Fruit fly (Drosophila melanogaster) whole organism, embryonic: ENCODE results near the gene wb.

Experiments
- Adf1 ChIP-seq: fragments of 200-800 bp; sonication (Bioruptor generic); IDR thresholded peaks from 2 replicates; pipeline ENCODE4 v1.3.6; 2022; ENCODE audit warnings: missing biosample characterization, missing genetic modification characterization
- Awh ChIP-seq: fragments of 200-800 bp; sonication (Bioruptor generic); IDR thresholded peaks from 2 replicates; pipeline ENCODE4, ENCODE4 v1.3.6; 2022; ENCODE audit warnings: missing biosample characterization, missing genetic modification characterization
- B-H2 ChIP-seq: fragments of 200-800 bp; sonication (Bioruptor generic); optimal IDR thresholded peaks from 2 replicates; lab custom pipeline; 2018; ENCODE audit warnings: missing biosample characterization, mild to moderate bottlenecking, missing genetic modification characterization
- Blimp-1 ChIP-seq: fragments of 200-800 bp; sonication (Bioruptor generic); optimal IDR thresholded peaks from 3 replicates; lab custom pipeline; 2018; ENCODE audit warnings: missing biosample characterization, missing genetic modification characterization, mild to moderate bottlenecking, moderate library complexity, missing genetic modification reagents
- CG10267 ChIP-seq: fragments of 200-800 bp; sonication (Bioruptor generic); optimal IDR thresholded peaks from 2 replicates; lab custom pipeline; 2018; ENCODE audit warnings: missing biosample characterization, mild to moderate bottlenecking, missing genetic modification characterization, moderate library complexity
- CG10654 ChIP-seq: fragments of 200-800 bp; sonication (Bioruptor generic); optimal IDR thresholded peaks from 2 replicates; lab custom pipeline; 2016; ENCODE audit warnings: missing biosample characterization, missing genetic modification characterization
- CG12155 ChIP-seq: fragments of 200-800 bp; sonication (Bioruptor generic); optimal IDR thresholded peaks from 3 replicates; lab custom pipeline; 2016; ENCODE audit warnings: missing biosample characterization, missing genetic modification characterization
- CG12219 ChIP-seq: fragments of 200-800 bp; sonication (Bioruptor generic); optimal IDR thresholded peaks from 3 replicates; lab custom pipeline; 2018; ENCODE audit warnings: missing biosample characterization, mild to moderate bottlenecking, missing genetic modification characterization
- CG12236 ChIP-seq: fragments of 200-800 bp; sonication (Bioruptor generic); optimal IDR thresholded peaks from 2 replicates; lab custom pipeline; 2016; ENCODE audit warnings: missing biosample characterization, missing genetic modification characterization
- CG12391 ChIP-seq: fragments of 200-800 bp; sonication (Bioruptor generic); optimal IDR thresholded peaks from 3 replicates; lab custom pipeline; 2018; ENCODE audit warnings: missing biosample characterization, mild to moderate bottlenecking, missing genetic modification characterization, moderate library complexity
- CG12744 ChIP-seq: fragments of 200-800 bp; sonication (Bioruptor generic); optimal IDR thresholded peaks from 2 replicates; lab custom pipeline; 2016; ENCODE audit warnings: missing biosample characterization, missing genetic modification characterization
- CG15269 ChIP-seq: fragments of 200-800 bp; sonication (Bioruptor generic); optimal IDR thresholded peaks from 2 replicates; lab custom pipeline; 2018; ENCODE audit warnings: missing biosample characterization, mild to moderate bottlenecking, missing genetic modification characterization, moderate library complexity
- CG17359 ChIP-seq: fragments of 200-800 bp; sonication (Bioruptor generic); optimal IDR thresholded peaks from 3 replicates; lab custom pipeline; 2018; ENCODE audit warnings: missing biosample characterization, mild to moderate bottlenecking, missing genetic modification characterization, moderate library complexity
- CG18262 ChIP-seq: fragments of 200-800 bp; optimal IDR thresholded peaks from 3 replicates; lab custom pipeline; 2019; ENCODE audit warnings: missing biosample characterization, mild to moderate bottlenecking, missing genetic modification characterization, moderate library complexity
- CG18599 ChIP-seq: fragments of 200-800 bp; sonication (Bioruptor generic); optimal IDR thresholded peaks from 3 replicates; lab custom pipeline; 2017; ENCODE audit warnings: missing biosample characterization, missing genetic modification characterization, mild to moderate bottlenecking, moderate library complexity, missing genetic modification reagents
- CG2712 ChIP-seq: fragments of 200-800 bp; optimal IDR thresholded peaks from 3 replicates; lab custom pipeline; 2019; ENCODE audit warnings: missing biosample characterization, mild to moderate bottlenecking, missing genetic modification characterization, moderate library complexity
- CG31224 ChIP-seq: fragments of 200-800 bp; sonication (Bioruptor generic); IDR thresholded peaks from 2 replicates; pipeline ENCODE4 v1.3.6; 2022; ENCODE audit warnings: missing biosample characterization, missing genetic modification characterization
- CG31441 ChIP-seq: fragments of 200-800 bp; sonication (Bioruptor generic); IDR thresholded peaks from 2 replicates; pipeline ENCODE4 v1.3.6; 2022; ENCODE audit warnings: missing biosample characterization, missing genetic modification characterization
- CG32772 ChIP-seq: fragments of 200-800 bp; sonication (Bioruptor generic); IDR thresholded peaks from 2 replicates; pipeline ENCODE4 v1.3.6; 2022; ENCODE audit warnings: missing biosample characterization, missing genetic modification characterization
- CG34376 ChIP-seq: fragments of 200-800 bp; sonication (Bioruptor generic); optimal IDR thresholded peaks from 2 replicates; lab custom pipeline; 2018; ENCODE audit warnings: missing biosample characterization, mild to moderate bottlenecking, missing genetic modification characterization
- CG34422 ChIP-seq: fragments of 200-800 bp; sonication (Bioruptor generic); IDR thresholded peaks from 3 replicates; pipeline ENCODE4 v1.3.6; 2022; ENCODE audit warnings: missing biosample characterization, missing genetic modification characterization
- CG43689 ChIP-seq: fragments of 200-800 bp; sonication (Bioruptor generic); IDR thresholded peaks from 2 replicates; pipeline ENCODE4 v1.3.6; 2022; ENCODE audit warnings: missing biosample characterization, missing genetic modification characterization
- CG6765 ChIP-seq: fragments of 200-800 bp; sonication (Bioruptor generic); optimal IDR thresholded peaks from 3 replicates; lab custom pipeline; 2017; ENCODE audit warnings: missing biosample characterization, mild to moderate bottlenecking, missing genetic modification characterization
- CG7556 ChIP-seq: fragments of 200-800 bp; sonication (Bioruptor generic); optimal IDR thresholded peaks from 2 replicates; lab custom pipeline; 2017; ENCODE audit warnings: missing biosample characterization, mild to moderate bottlenecking, missing genetic modification characterization
- CG9215 ChIP-seq: fragments of 200-800 bp; sonication (Bioruptor generic); IDR thresholded peaks from 2 replicates; pipeline ENCODE4 v1.3.6; 2022; ENCODE audit warnings: missing biosample characterization, missing genetic modification characterization
- Gug ChIP-seq: fragments of 200-800 bp; sonication (Bioruptor generic); IDR thresholded peaks from 4 replicates; pipeline ENCODE4 v1.3.6; 2022; ENCODE audit warnings: missing biosample characterization, missing genetic modification characterization
- Hr51 ChIP-seq, 2 experiments: fragments of 200-800 bp; sonication (Bioruptor generic); optimal IDR thresholded peaks; 2 replicates in 1 of 2; 3 replicates in 1 of 2; lab custom pipeline; 2016 to 2018; ENCODE audit warnings: missing biosample characterization in 2 of 2, missing genetic modification characterization in 2 of 2, mild to moderate bottlenecking in 1 of 2, moderate library complexity in 1 of 2
- Hr78 ChIP-seq, 2 experiments: fragments of 200-800 bp in 1 of 2; fragments of >200 bp in 1 of 2; sonication (Bioruptor generic) in 1 of 2; optimal IDR thresholded peaks; 2 replicates each; lab custom pipeline; 2017 to 2019; ENCODE audit warnings: missing biosample characterization in 2 of 2, missing genetic modification characterization in 2 of 2, mild to moderate bottlenecking in 1 of 2, moderate library complexity in 1 of 2
- Med ChIP-seq: fragments of 200-800 bp; sonication (Bioruptor generic); peaks from one replicate; lab custom pipeline; 2016; ENCODE audit warnings: missing biosample characterization, missing genetic modification characterization, mild to moderate bottlenecking, inconsistent platforms, moderate library complexity
- Xbp1 ChIP-seq: fragments of 200-800 bp; sonication (Bioruptor generic); optimal IDR thresholded peaks from 3 replicates; lab custom pipeline; 2016; ENCODE audit warnings: missing biosample characterization, mild to moderate bottlenecking, missing genetic modification characterization
- ato ChIP-seq: fragments of 200-800 bp; sonication (Bioruptor generic); IDR thresholded peaks from 2 replicates; pipeline ENCODE4 v1.3.6; 2022; ENCODE audit warnings: missing biosample characterization, missing genetic modification characterization; ENCODE audit not compliant: partially characterized antibody
- az2 ChIP-seq: fragments of 200-800 bp; sonication (Bioruptor generic); optimal IDR thresholded peaks from 3 replicates; lab custom pipeline; 2016; ENCODE audit warnings: missing biosample characterization, missing genetic modification characterization
- chm ChIP-seq: fragments of 200-800 bp; sonication (Bioruptor generic); IDR thresholded peaks from 2 replicates; pipeline ENCODE4 v1.3.6; 2022; ENCODE audit warnings: missing biosample characterization, missing genetic modification characterization
- ci ChIP-seq: fragments of 200-800 bp; sonication (Bioruptor generic); IDR thresholded peaks from 3 replicates; pipeline ENCODE4 v1.3.6; 2022; ENCODE audit warnings: missing biosample characterization, missing genetic modification characterization
- exex ChIP-seq: fragments of 200-800 bp; sonication (Bioruptor generic); optimal IDR thresholded peaks from 4 replicates; lab custom pipeline; 2018; ENCODE audit warnings: missing biosample characterization, mild to moderate bottlenecking, missing genetic modification characterization, moderate library complexity
- grn ChIP-seq: fragments of 200-800 bp; sonication (Bioruptor generic); optimal IDR thresholded peaks from 3 replicates; lab custom pipeline; 2017; ENCODE audit warnings: missing biosample characterization, missing genetic modification characterization
- gsb ChIP-seq: fragments of 200-800 bp; sonication (Bioruptor generic); IDR thresholded peaks from 2 replicates; pipeline ENCODE4 v1.3.6; 2022; ENCODE audit warnings: missing biosample characterization, missing genetic modification characterization
- kni ChIP-seq: fragments of 200-800 bp; sonication (Bioruptor generic); optimal IDR thresholded peaks from 3 replicates; lab custom pipeline; 2017; ENCODE audit warnings: mild to moderate bottlenecking, missing biosample characterization, missing genetic modification reagents, missing genetic modification characterization
- luna ChIP-seq: fragments of 200-800 bp; sonication (Bioruptor generic); optimal IDR thresholded peaks from 2 replicates; lab custom pipeline; 2016; ENCODE audit warnings: missing biosample characterization, missing genetic modification characterization
- mirr ChIP-seq: fragments of 200-800 bp; sonication (Bioruptor generic); optimal IDR thresholded peaks from 3 replicates; lab custom pipeline; 2018; ENCODE audit warnings: missing biosample characterization, mild to moderate bottlenecking, missing genetic modification characterization
- mld ChIP-seq: fragments of 200-800 bp; sonication (Bioruptor generic); IDR thresholded peaks from 3 replicates; pipeline ENCODE4 v1.3.6; 2022; ENCODE audit warnings: missing biosample characterization, missing genetic modification characterization; ENCODE audit not compliant: partially characterized antibody
- peb ChIP-seq: fragments of 200-800 bp; sonication (Bioruptor generic); IDR thresholded peaks from 2 replicates; pipeline ENCODE4 v1.3.6; 2022; ENCODE audit warnings: missing biosample characterization, missing genetic modification characterization
- sens ChIP-seq: fragments of 200-800 bp; sonication (Bioruptor generic); peaks from one replicate; lab custom pipeline; 2016; ENCODE audit warnings: missing biosample characterization, missing genetic modification characterization
- sens-2 ChIP-seq: fragments of 200-800 bp; sonication (Bioruptor generic); IDR thresholded peaks from 2 replicates; pipeline ENCODE4 v1.3.6; 2022; ENCODE audit warnings: missing biosample characterization, missing genetic modification characterization
- seq ChIP-seq: fragments of 200-800 bp; sonication (Bioruptor generic); IDR thresholded peaks from 2 replicates; pipeline ENCODE4 v1.3.6; 2022; ENCODE audit warnings: missing biosample characterization, missing genetic modification characterization
- sqz ChIP-seq: fragments of 200-800 bp; sonication (Bioruptor generic); optimal IDR thresholded peaks from 3 replicates; lab custom pipeline; 2018; ENCODE audit warnings: missing biosample characterization, mild to moderate bottlenecking, missing genetic modification characterization
- sug ChIP-seq: fragments of 200-800 bp; optimal IDR thresholded peaks from 2 replicates; lab custom pipeline; 2019; ENCODE audit warnings: missing biosample characterization, mild to moderate bottlenecking, missing genetic modification characterization, moderate library complexity
- tap ChIP-seq: fragments of 200-800 bp; optimal IDR thresholded peaks from 3 replicates; lab custom pipeline; 2019; ENCODE audit warnings: missing biosample characterization, mild to moderate bottlenecking, missing genetic modification characterization, moderate library complexity

wb gene

DNA sequence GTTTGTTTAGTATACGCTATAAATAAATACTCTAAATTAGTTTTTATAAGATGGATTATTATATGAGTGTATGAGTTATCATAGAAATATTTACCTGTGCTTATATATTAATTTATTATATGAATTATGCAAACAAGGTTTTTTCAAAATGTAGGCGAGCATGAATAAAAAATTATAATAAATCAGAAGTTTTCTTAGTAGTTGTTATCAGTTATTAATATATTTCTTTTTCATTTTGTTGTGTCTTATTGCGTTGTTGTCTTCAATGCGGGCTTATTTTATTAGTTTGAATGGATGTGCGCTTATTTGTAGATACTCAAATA lies 93.0 kb downstream of the wb start (continued):
- TF ChIP-seq mld (no peak), Adf1 (GFP tag; lab: Robert Waterston, UW) (no peak), CG12391 (tag; lab: Kevin White, UChicago) (no peak), CG31441 (0 out of 2 replicates have a peak, but pooled peaks have one; percentile 6), CG31224 (GFP tag; lab: Robert Waterston, UW) (no peak), CG34422 (GFP tag; lab: Robert Waterston, UW) (no peak), Gug (GFP tag; lab: Robert Waterston, UW) (no peak), grn (GFP tag; lab: Kevin White, UChicago) (no peak), ato (GFP tag; lab: Robert Waterston, UW) (no peak), CG12155 (GFP tag; lab: Kevin White, UChicago) (no peak), gsb (GFP tag; lab: Robert Waterston, UW) (no peak), peb (GFP tag; lab: Robert Waterston, UW) (no peak), CG12236 (GFP tag; lab: Kevin White, UChicago) (no peak), CG7556 (peak; percentile 11), sens-2 (GFP tag; lab: Robert Waterston, UW) (no peak), CG2712 (tag; lab: Kevin White, UChicago) (peak; percentile 2), CG9215 (0 out of 2 replicates have a peak, but pooled peaks have one; percentile 3), CG18262 (peak; percentile 18), CG12744 (GFP tag; lab: Kevin White, UChicago) (no peak), tap (tag; lab: Kevin White, UChicago) (no peak), CG10654 (no peak), CG18599 (GFP tag; lab: Kevin White, UChicago) (peak; percentile 7), Hr51 (GFP tag; optimal IDR thresholded peaks at IDR 0.05; lab: Kevin White, UChicago) (peak in 1 of 2 experiments; percentile 14), CG6765 (GFP tag; lab: Kevin White, UChicago) (no peak), CG15269 (no peak), CG10267 (tag; lab: Kevin White, UChicago) (no peak)

DNA sequence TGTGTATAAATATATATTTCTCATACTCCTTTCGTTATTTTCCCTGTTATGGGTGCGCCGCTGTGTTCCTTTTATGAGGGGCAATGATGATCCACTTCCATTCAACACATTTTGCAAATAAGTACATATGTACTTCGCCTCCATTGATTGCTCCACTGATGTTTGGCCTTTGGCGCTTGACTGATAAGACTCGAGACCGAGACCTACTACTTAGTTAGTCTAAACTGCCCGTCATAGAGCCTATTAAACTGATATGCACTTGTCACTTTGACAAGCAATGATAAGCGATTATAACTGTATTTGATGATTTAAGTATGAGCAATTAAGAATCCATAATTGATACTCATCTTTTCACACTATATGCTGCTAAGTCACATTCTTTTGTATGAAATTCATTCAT lies 93.5 kb downstream of the wb start:
- TF ChIP-seq CG12219 (GFP tag; lab: Kevin White, UChicago), result no peak
- peak; percentile 65 for TF ChIP-seq mirr (GFP tag; lab: Kevin White, UChicago)
- TF ChIP-seq sug, result peak; percentile 32
- peak; percentile 30 for TF ChIP-seq Med (GFP tag; lab: Kevin White, UChicago)
- TF ChIP-seq exex, result peak; percentile 90
- no peak for TF ChIP-seq luna
- TF ChIP-seq ci (GFP tag; lab: Robert Waterston, UW), result no peak
- no peak for TF ChIP-seq Xbp1 (GFP tag; lab: Kevin White, UChicago)
- TF ChIP-seq CG34376, result peak; percentile 15
- TF ChIP-seq sens, result peak; percentile 21

DNA sequence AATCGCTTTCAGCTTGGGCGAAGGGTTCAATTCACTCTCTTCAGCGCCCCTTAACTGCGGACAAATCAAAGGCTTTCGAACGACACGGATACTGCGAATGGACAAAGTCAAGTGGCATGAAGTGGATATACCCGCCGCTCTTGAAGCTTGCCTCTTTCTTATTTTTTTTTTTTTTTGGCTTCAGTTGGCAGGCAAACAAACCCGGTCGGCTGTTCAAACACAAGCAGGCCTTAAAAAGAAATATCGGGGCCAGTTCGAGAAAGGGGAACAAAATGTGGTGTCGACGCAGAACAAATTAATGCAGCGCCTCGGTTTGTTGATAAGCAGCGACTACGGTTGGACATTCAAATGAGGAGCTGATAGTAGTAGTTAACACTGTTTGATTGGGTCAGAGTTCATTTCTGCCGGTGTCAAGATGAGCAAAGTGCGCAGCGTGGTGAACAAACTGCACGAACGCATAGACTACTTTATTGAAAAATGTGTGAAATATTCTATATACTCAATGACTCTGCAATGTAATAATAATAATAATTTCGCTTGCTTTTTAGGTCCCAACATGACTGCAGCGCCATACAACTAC lies 94.1 kb downstream of the wb start:
- TF ChIP-seq CG32772 (GFP tag; lab: Robert Waterston, UW) (peak; percentile 52), kni (peak; percentile 49), sqz (peak; percentile 60), az2 (GFP tag; lab: Kevin White, UChicago) (no peak), seq (GFP tag; lab: Robert Waterston, UW) (0 out of 2 replicates have a peak, but pooled peaks have one; percentile 29), Med (GFP tag; lab: Kevin White, UChicago) (peak; percentile 76), chm (GFP tag; lab: Robert Waterston, UW) (0 out of 2 replicates have a peak, but pooled peaks have one; percentile 62), Awh (GFP tag; lab: Robert Waterston, UW) (0 out of 2 replicates have a peak, but pooled peaks have one; percentile 25), CG43689 (no peak), Blimp-1 (GFP tag; lab: Kevin White, UChicago) (peak; percentile 12), CG17359 (peak; percentile 25), Hr78 (GFP tag; optimal IDR thresholded peaks at IDR 0.05; lab: Kevin White, UChicago) (peak in 1 of 2 experiments; percentile 91), B-H2 (GFP tag; lab: Kevin White, UChicago) (no peak)
